Worm (Caenorhabditis elegans) whole organism, L1 larva: ENCODE data around the gene F53F4.18.
A peak's percentile ranks its signal among the peaks of the same experiment; 100 is the strongest.

ENCODE experiments used
- alr-1 ChIP-seq: fragments of 200-800 bp; sonication (Bioruptor generic); optimal IDR thresholded peaks from 2 replicates; lab custom pipeline; 2018; ENCODE audit warnings: borderline replicate concordance, mild to moderate bottlenecking, missing genetic modification characterization, missing compliant biosample characterization
- blmp-1 ChIP-seq: fragments of 150-350 bp; optimal IDR thresholded peaks from 2 replicates; lab custom pipeline; 2014; ENCODE audit warnings: missing biosample characterization, missing genetic modification characterization
- egl-13 ChIP-seq: sonication (generic microtip); optimal IDR thresholded peaks from 2 replicates; lab custom pipeline; 2016; ENCODE audit warnings: missing genotype, missing genetic modification reagents, missing genetic modification characterization, missing compliant biosample characterization
- nhr-11 ChIP-seq: fragments of 150-350 bp; optimal IDR thresholded peaks from 2 replicates; lab custom pipeline; 2014; ENCODE audit warnings: missing biosample characterization, missing genetic modification characterization
- nhr-237 ChIP-seq: fragments of 150-350 bp; optimal IDR thresholded peaks from 2 replicates; lab custom pipeline; 2014; ENCODE audit warnings: missing biosample characterization, missing genetic modification characterization
- nhr-76 ChIP-seq: sonication (generic microtip); optimal IDR thresholded peaks from 2 replicates; lab custom pipeline; 2017; ENCODE audit warnings: missing biosample characterization, missing genetic modification characterization
- nhr-84 ChIP-seq: sonication (generic microtip); optimal IDR thresholded peaks from 2 replicates; lab custom pipeline; 2017; ENCODE audit warnings: missing biosample characterization, missing genetic modification characterization
- zag-1 ChIP-seq: fragments of 150-350 bp; optimal IDR thresholded peaks from 2 replicates; lab custom pipeline; 2014; ENCODE audit warnings: missing biosample characterization, missing genetic modification characterization
- ztf-4 ChIP-seq: fragments of 150-350 bp; optimal IDR thresholded peaks from 2 replicates; lab custom pipeline; 2014; ENCODE audit warnings: missing biosample characterization, missing genetic modification characterization

- TF ChIP-seq zag-1 (no peak), nhr-84 (tag; lab: Kevin White, UChicago) (no peak), nhr-11 (tag; lab: Kevin White, UChicago) (no peak), blmp-1 (tag; lab: Kevin White, UChicago) (peak; percentile 23), egl-13 (tag; lab: Kevin White, UChicago) (no peak), ztf-4 (tag; lab: Kevin White, UChicago) (no peak), alr-1 (tag; lab: Kevin White, UChicago) (no peak), nhr-237 (no peak), nhr-76 (tag; lab: Kevin White, UChicago) (no peak)
Observed at ce11 chrV:13606651-13607242, 16.8 kb downstream of the F53F4.18 start, which contains the start of gene fmo-4.
